Fruit fly (Drosophila melanogaster) whole organism, embryonic: ENCODE measurements around the gene ci.

Experiments
- Abd-B ChIP-seq: fragments of 200-800 bp; sonication (Bioruptor generic); optimal IDR thresholded peaks from 2 replicates; lab custom pipeline; 2018; ENCODE audit warnings: missing biosample characterization, mild to moderate bottlenecking, missing genetic modification characterization, moderate library complexity
- Adf1 ChIP-seq: fragments of 200-800 bp; sonication (Bioruptor generic); IDR thresholded peaks from 2 replicates; pipeline ENCODE4 v1.3.6; 2022; ENCODE audit warnings: missing biosample characterization, missing genetic modification characterization
- Bdp1 ChIP-seq: fragments of 200-800 bp; sonication (Bioruptor generic); optimal IDR thresholded peaks from 3 replicates; lab custom pipeline; 2016; ENCODE audit warnings: missing biosample characterization, missing genetic modification characterization
- CG10147 ChIP-seq: fragments of 200-800 bp; sonication (Bioruptor generic); optimal IDR thresholded peaks from 2 replicates; lab custom pipeline; 2019; ENCODE audit warnings: missing biosample characterization, mild to moderate bottlenecking, missing genetic modification characterization, moderate library complexity
- CG10543 ChIP-seq: fragments of 200-800 bp; sonication (Bioruptor generic); optimal IDR thresholded peaks from 3 replicates; lab custom pipeline; 2017; ENCODE audit warnings: missing biosample characterization, mild to moderate bottlenecking, missing genetic modification characterization, moderate library complexity
- CG11398 ChIP-seq: fragments of 200-800 bp; sonication (Bioruptor generic); optimal IDR thresholded peaks from 2 replicates; lab custom pipeline; 2016; ENCODE audit warnings: missing biosample characterization, missing genetic modification characterization
- CG11456 ChIP-seq: fragments of 200-800 bp; sonication (Bioruptor generic); IDR thresholded peaks from 3 replicates; pipeline ENCODE4 v1.3.6; 2022; ENCODE audit warnings: missing biosample characterization, missing genetic modification characterization
- CG12942 ChIP-seq: fragments of 200-800 bp; sonication (Bioruptor generic); optimal IDR thresholded peaks from 3 replicates; lab custom pipeline; 2016; ENCODE audit warnings: missing biosample characterization, missing genetic modification characterization
- CG13123 ChIP-seq: fragments of 200-800 bp; sonication (Bioruptor generic); optimal IDR thresholded peaks from 2 replicates; lab custom pipeline; 2016; ENCODE audit warnings: missing biosample characterization, missing genetic modification characterization
- CG13287 ChIP-seq: fragments of 200-800 bp; sonication (Bioruptor generic); IDR thresholded peaks from 2 replicates; pipeline ENCODE4 v1.3.6; 2022; ENCODE audit warnings: missing biosample characterization, missing genetic modification characterization; ENCODE audit not compliant: partially characterized antibody
- CG14860 ChIP-seq: fragments of 200-800 bp; sonication (Bioruptor generic); IDR thresholded peaks from 3 replicates; pipeline ENCODE4 v1.3.6; 2022; ENCODE audit warnings: missing biosample characterization, missing genetic modification characterization; ENCODE audit not compliant: partially characterized antibody
- CG15479 ChIP-seq: fragments of 200-800 bp; sonication (Bioruptor generic); optimal IDR thresholded peaks from 3 replicates; lab custom pipeline; 2019; ENCODE audit warnings: missing biosample characterization, mild to moderate bottlenecking, missing genetic modification characterization, moderate library complexity
- CG16813 ChIP-seq: fragments of 200-800 bp; sonication (Bioruptor generic); IDR thresholded peaks from 3 replicates; pipeline ENCODE4 v1.3.6; 2022; ENCODE audit warnings: missing biosample characterization, missing genetic modification characterization; ENCODE audit not compliant: partially characterized antibody
- CG16863 ChIP-seq: fragments of 200-800 bp; sonication (Bioruptor generic); optimal IDR thresholded peaks from 3 replicates; lab custom pipeline; 2016; ENCODE audit warnings: missing biosample characterization, missing genetic modification characterization
- CG17612 ChIP-seq: fragments of 200-800 bp; sonication (Bioruptor generic); IDR thresholded peaks from 2 replicates; pipeline ENCODE4 v1.3.6; 2022; ENCODE audit warnings: missing biosample characterization, missing genetic modification characterization
- CG3065 ChIP-seq: fragments of 200-800 bp; sonication (Bioruptor generic); optimal IDR thresholded peaks from 2 replicates; lab custom pipeline; 2016; ENCODE audit warnings: missing biosample characterization, missing genetic modification characterization
- CG31224 ChIP-seq: fragments of 200-800 bp; sonication (Bioruptor generic); IDR thresholded peaks from 2 replicates; pipeline ENCODE4 v1.3.6; 2022; ENCODE audit warnings: missing biosample characterization, missing genetic modification characterization
- CG4360 ChIP-seq: fragments of 200-800 bp; sonication (Bioruptor generic); IDR thresholded peaks from 2 replicates; pipeline ENCODE4 v1.3.6; 2022; ENCODE audit warnings: missing biosample characterization, missing genetic modification characterization
- CG4424 ChIP-seq: fragments of 200-800 bp; sonication (Bioruptor generic); optimal IDR thresholded peaks from 3 replicates; lab custom pipeline; 2016; ENCODE audit warnings: missing biosample characterization, missing genetic modification characterization
- CG6683 ChIP-seq: fragments of 200-800 bp; sonication (Bioruptor generic); optimal IDR thresholded peaks from 2 replicates; lab custom pipeline; 2017; ENCODE audit warnings: missing biosample characterization, mild to moderate bottlenecking, missing genetic modification characterization, missing genetic modification reagents
- Dip3 ChIP-seq: fragments of 200-800 bp; sonication (Bioruptor generic); optimal IDR thresholded peaks from 3 replicates; lab custom pipeline; 2016; ENCODE audit warnings: missing biosample characterization, missing genetic modification characterization
- Ets97D ChIP-seq: fragments of 200-800 bp; sonication (Bioruptor generic); optimal IDR thresholded peaks from 3 replicates; lab custom pipeline; 2016; ENCODE audit warnings: missing biosample characterization, missing genetic modification characterization
- Fer3 ChIP-seq: fragments of 200-800 bp; sonication (Bioruptor generic); optimal IDR thresholded peaks from 2 replicates; lab custom pipeline; 2018; ENCODE audit warnings: missing biosample characterization, mild to moderate bottlenecking, missing genetic modification characterization, moderate library complexity
- HLHmδ ChIP-seq: fragments of 200-800 bp; sonication (Bioruptor generic); optimal IDR thresholded peaks from 2 replicates; lab custom pipeline; 2018; ENCODE audit warnings: missing biosample characterization, mild to moderate bottlenecking, missing genetic modification characterization, moderate library complexity
- MBD-R2 ChIP-seq: fragments of 200-800 bp; sonication (Bioruptor generic); IDR thresholded peaks from 2 replicates; pipeline ENCODE4 v1.3.6; 2022; ENCODE audit warnings: missing biosample characterization, missing genetic modification characterization
- Med ChIP-seq: fragments of 200-800 bp; sonication (Bioruptor generic); peaks from one replicate; lab custom pipeline; 2016; ENCODE audit warnings: missing biosample characterization, missing genetic modification characterization, mild to moderate bottlenecking, inconsistent platforms, moderate library complexity
- NFAT ChIP-seq: fragments of 200-800 bp; sonication (Bioruptor generic); IDR thresholded peaks from 2 replicates; pipeline ENCODE4 v1.3.6; 2022; ENCODE audit warnings: missing biosample characterization, missing genetic modification characterization
- NK7.1 ChIP-seq: fragments of 200-800 bp; sonication (Bioruptor generic); optimal IDR thresholded peaks from 3 replicates; lab custom pipeline; 2016; ENCODE audit warnings: missing biosample characterization, missing genetic modification characterization
- Opbp ChIP-seq: fragments of 200-800 bp; sonication (Bioruptor generic); IDR thresholded peaks from 3 replicates; pipeline ENCODE4 v1.3.6; 2022; ENCODE audit warnings: missing biosample characterization, missing genetic modification characterization; ENCODE audit not compliant: partially characterized antibody
- Sry-δ ChIP-seq: fragments of 200-800 bp; sonication (Bioruptor generic); optimal IDR thresholded peaks from 2 replicates; lab custom pipeline; 2016; ENCODE audit warnings: missing biosample characterization, missing genetic modification characterization
- Ssrp ChIP-seq: fragments of 200-800 bp; sonication (Bioruptor generic); optimal IDR thresholded peaks from 2 replicates; lab custom pipeline; 2018; ENCODE audit warnings: missing biosample characterization, mild to moderate bottlenecking, missing genetic modification characterization, moderate library complexity
- br ChIP-seq: fragments of >200 bp; optimal IDR thresholded peaks from 2 replicates; lab custom pipeline; 2017
- dati ChIP-seq: fragments of 200-800 bp; sonication (Bioruptor generic); IDR thresholded peaks from 2 replicates; pipeline ENCODE4 v1.3.6; 2022; ENCODE audit warnings: missing biosample characterization, missing genetic modification characterization
- en ChIP-seq: fragments of 200-800 bp; sonication (Bioruptor generic); optimal IDR thresholded peaks from 2 replicates; lab custom pipeline; 2016; ENCODE audit warnings: missing biosample characterization, missing genetic modification characterization
- gcm ChIP-seq: fragments of 200-800 bp; sonication (Bioruptor generic); optimal IDR thresholded peaks from 2 replicates; lab custom pipeline; 2019; ENCODE audit warnings: missing biosample characterization, mild to moderate bottlenecking, missing genetic modification characterization, moderate library complexity
- gro ChIP-seq: fragments of 200-800 bp; sonication (Bioruptor generic); optimal IDR thresholded peaks from 2 replicates; lab custom pipeline; 2016; ENCODE audit warnings: missing biosample characterization, missing genetic modification characterization
- hkb ChIP-seq, 2 experiments: fragments of 200-800 bp in 1 of 2; fragments of >200 bp in 1 of 2; sonication (Bioruptor generic) in 1 of 2; IDR thresholded peaks in 1 of 2; optimal IDR thresholded peaks in 1 of 2; 2 replicates each; pipeline versions ENCODE4 v1.3.6 to Lab custom; 2017 to 2022; ENCODE audit warnings: missing biosample characterization in 1 of 2, missing genetic modification characterization in 1 of 2
- kay ChIP-seq: fragments of 200-800 bp; sonication (Bioruptor generic); optimal IDR thresholded peaks from 2 replicates; lab custom pipeline; 2016; ENCODE audit warnings: missing biosample characterization, missing genetic modification characterization
- lbe ChIP-seq: fragments of 200-800 bp; sonication (Bioruptor generic); optimal IDR thresholded peaks from 2 replicates; lab custom pipeline; 2016; ENCODE audit warnings: missing biosample characterization, mild to moderate bottlenecking, missing genetic modification characterization
- lmd ChIP-seq: fragments of 200-800 bp; sonication (Bioruptor generic); IDR thresholded peaks from 2 replicates; pipeline ENCODE4 v1.3.6; 2022; ENCODE audit warnings: missing biosample characterization, missing genetic modification characterization
- nerfin-2 ChIP-seq: fragments of 200-800 bp; sonication (Bioruptor generic); IDR thresholded peaks from 2 replicates; pipeline ENCODE4 v1.3.6; 2022; ENCODE audit warnings: missing biosample characterization, missing genetic modification characterization; ENCODE audit not compliant: partially characterized antibody
- pho ChIP-seq: fragments of 200-800 bp; sonication (Bioruptor generic); optimal IDR thresholded peaks from 2 replicates; lab custom pipeline; 2016; ENCODE audit warnings: missing biosample characterization, missing genetic modification characterization
- rib ChIP-seq: fragments of 200-800 bp; sonication (Bioruptor generic); IDR thresholded peaks from 2 replicates; pipeline ENCODE4 v1.3.6; 2022; ENCODE audit warnings: missing biosample characterization, missing genetic modification characterization
- sens-2 ChIP-seq: fragments of 200-800 bp; sonication (Bioruptor generic); IDR thresholded peaks from 2 replicates; pipeline ENCODE4 v1.3.6; 2022; ENCODE audit warnings: missing biosample characterization, missing genetic modification characterization
- sisA ChIP-seq: fragments of 200-800 bp; sonication (Bioruptor generic); IDR thresholded peaks from 2 replicates; pipeline ENCODE4 v1.3.6; 2022; ENCODE audit warnings: missing biosample characterization, missing genetic modification characterization
- sob ChIP-seq: fragments of 200-800 bp; sonication (Bioruptor generic); IDR thresholded peaks from 2 replicates; pipeline ENCODE4 v1.3.6; 2022; ENCODE audit warnings: missing biosample characterization, missing genetic modification characterization
- sr ChIP-seq: fragments of 200-800 bp; sonication (Bioruptor generic); IDR thresholded peaks from 3 replicates; pipeline ENCODE4 v1.3.6; 2022; ENCODE audit warnings: missing biosample characterization, missing genetic modification characterization
- stwl ChIP-seq: fragments of 200-800 bp; sonication (Bioruptor generic); optimal IDR thresholded peaks from 3 replicates; lab custom pipeline; 2018; ENCODE audit warnings: missing biosample characterization, mild to moderate bottlenecking, missing genetic modification characterization, moderate library complexity
- tin ChIP-seq: fragments of 200-800 bp; sonication (Bioruptor generic); optimal IDR thresholded peaks from 3 replicates; lab custom pipeline; 2016; ENCODE audit warnings: missing biosample characterization, missing genetic modification characterization
- tll ChIP-seq, 2 experiments: fragments of 200-800 bp in 1 of 2; fragments of >200 bp in 1 of 2; sonication (Bioruptor generic) in 1 of 2; optimal IDR thresholded peaks; 2 replicates each; lab custom pipeline; 2017 to 2019; ENCODE audit warnings: missing biosample characterization in 2 of 2, missing genetic modification characterization in 2 of 2, mild to moderate bottlenecking in 1 of 2, moderate library complexity in 1 of 2
- trem ChIP-seq: fragments of 200-800 bp; optimal IDR thresholded peaks from 3 replicates; lab custom pipeline; 2019; ENCODE audit warnings: missing biosample characterization, mild to moderate bottlenecking, missing genetic modification characterization, moderate library complexity
- zf30C ChIP-seq: fragments of 200-800 bp; sonication (Bioruptor generic); optimal IDR thresholded peaks from 3 replicates; lab custom pipeline; 2018; ENCODE audit warnings: missing biosample characterization, mild to moderate bottlenecking, missing genetic modification characterization

The ci gene

dm6 chr4:63307-63706, 6.5 kb upstream of the ci start (continued):
- TF ChIP-seq nerfin-2, result no peak; the same call in 1 of the 2 replicates
- TF ChIP-seq CG15479 (GFP tag; lab: Kevin White, UChicago), result no peak
- TF ChIP-seq stwl, result peak; percentile 50
- TF ChIP-seq Adf1 (GFP tag; lab: Robert Waterston, UW), result no peak
- peak; percentile 21 for TF ChIP-seq trem (tag; lab: Kevin White, UChicago)
- TF ChIP-seq CG6683 (GFP tag; lab: Kevin White, UChicago), result no peak
- peak; percentile 9 for TF ChIP-seq pho (GFP tag; lab: Kevin White, UChicago)
- TF ChIP-seq CG11456 (GFP tag; lab: Robert Waterston, UW), result no peak
- no peak for TF ChIP-seq Opbp (GFP tag; lab: Robert Waterston, UW)
- TF ChIP-seq CG13123, result no peak
- TF ChIP-seq CG4424 (GFP tag; lab: Kevin White, UChicago), result no peak
- no peak for TF ChIP-seq Abd-B (GFP tag; lab: Kevin White, UChicago)
- peak; percentile 62; the same call in 1 of the 2 replicates for TF ChIP-seq CG13287 (GFP tag; lab: Robert Waterston, UW)
- no peak for TF ChIP-seq lbe (GFP tag; lab: Kevin White, UChicago)
- TF ChIP-seq Fer3 (tag; lab: Kevin White, UChicago), result no peak
- TF ChIP-seq gro (GFP tag; lab: Kevin White, UChicago), result no peak
- no peak for TF ChIP-seq HLHmδ
- no peak for TF ChIP-seq CG17612 (GFP tag; lab: Robert Waterston, UW)
- TF ChIP-seq lmd (GFP tag; lab: Robert Waterston, UW), result no peak
- no peak for TF ChIP-seq en (GFP tag; lab: Kevin White, UChicago)
- peak; percentile 31 for TF ChIP-seq Ets97D (GFP tag; lab: Kevin White, UChicago)
- TF ChIP-seq sr (GFP tag; lab: Robert Waterston, UW), result no peak
- no peak for TF ChIP-seq kay (GFP tag; lab: Kevin White, UChicago)
- TF ChIP-seq MBD-R2 (GFP tag; lab: Robert Waterston, UW), result peak; percentile 37; the same call in 1 of the 2 replicates
- TF ChIP-seq NK7.1 (GFP tag; lab: Kevin White, UChicago), result no peak
- TF ChIP-seq tll (GFP tag; optimal IDR thresholded peaks at IDR 0.05; lab: Kevin White, UChicago), result no peak
- no peak for TF ChIP-seq Bdp1 (GFP tag; lab: Kevin White, UChicago)
- no peak for TF ChIP-seq CG14860
- no peak for TF ChIP-seq CG11398 (GFP tag; lab: Kevin White, UChicago)
- TF ChIP-seq hkb (optimal IDR thresholded peaks at IDR 0.05; lab: Kevin White, UChicago), result no peak
- no peak for TF ChIP-seq hkb (GFP tag; IDR thresholded peaks at IDR 0.05; lab: Robert Waterston, UW)
- no peak for TF ChIP-seq Med (GFP tag; lab: Kevin White, UChicago)
- TF ChIP-seq CG12942 (GFP tag; lab: Kevin White, UChicago), result no peak
- no peak for TF ChIP-seq sens-2 (GFP tag; lab: Robert Waterston, UW)
- TF ChIP-seq dati (GFP tag; lab: Robert Waterston, UW), result no peak
- no peak for TF ChIP-seq rib (GFP tag; lab: Robert Waterston, UW)
- TF ChIP-seq CG16863, result no peak
- TF ChIP-seq NFAT, result no peak
- TF ChIP-seq gcm (GFP tag; lab: Kevin White, UChicago), result no peak
- no peak for TF ChIP-seq Dip3 (GFP tag; lab: Kevin White, UChicago)
- no peak for TF ChIP-seq sisA (GFP tag; lab: Robert Waterston, UW)
- no peak for TF ChIP-seq CG4360 (GFP tag; lab: Robert Waterston, UW)
- TF ChIP-seq tin, result no peak
- no peak for TF ChIP-seq CG10147 (GFP tag; lab: Kevin White, UChicago)
- TF ChIP-seq Sry-δ (GFP tag; lab: Kevin White, UChicago), result peak; percentile 70
- TF ChIP-seq CG31224 (GFP tag; lab: Robert Waterston, UW), result no peak
- no peak for TF ChIP-seq CG10543
- TF ChIP-seq Ssrp (tag; lab: Kevin White, UChicago), result no peak
- TF ChIP-seq CG16813 (GFP tag; lab: Robert Waterston, UW), result no peak; the same call in 2 of the 3 replicates
- TF ChIP-seq sob, result no peak
- TF ChIP-seq zf30C (GFP tag; lab: Kevin White, UChicago), result no peak
- no peak for TF ChIP-seq br (lab: Kevin White, UChicago)
- TF ChIP-seq CG3065, result no peak
